Fruit fly (Drosophila melanogaster) S2 (cell line): ENCODE measurements around the gene RpS7.

Experiments
- CG8478 ChIP-seq: fragments of >200 bp; optimal IDR thresholded peaks from 2 replicates; lab custom pipeline; 2018
- CTCF ChIP-seq, 2 experiments: fragments of >200 bp; optimal IDR thresholded peaks; 2 replicates each; lab custom pipeline; 2018

dm6 chr3R:30160312-30160942 is 48.4 kb downstream of the RpS7 start, which contains the start of gene CG11498:
- TF ChIP-seq CG8478 (lab: Kevin White, UChicago) = no peak
- TF ChIP-seq CTCF (optimal IDR thresholded peaks at IDR 0.05; lab: Kevin White, UChicago) = no peak
